Fruit fly (Drosophila melanogaster): Measurements from ENCODE around the gene vri.

vri gene

dm6 chr2L:5327266-5327621, 38.5 kb downstream of the vri start:
- no peak for TF ChIP-seq noc (tag; optimal IDR thresholded peaks at IDR 0.05)

DNA sequence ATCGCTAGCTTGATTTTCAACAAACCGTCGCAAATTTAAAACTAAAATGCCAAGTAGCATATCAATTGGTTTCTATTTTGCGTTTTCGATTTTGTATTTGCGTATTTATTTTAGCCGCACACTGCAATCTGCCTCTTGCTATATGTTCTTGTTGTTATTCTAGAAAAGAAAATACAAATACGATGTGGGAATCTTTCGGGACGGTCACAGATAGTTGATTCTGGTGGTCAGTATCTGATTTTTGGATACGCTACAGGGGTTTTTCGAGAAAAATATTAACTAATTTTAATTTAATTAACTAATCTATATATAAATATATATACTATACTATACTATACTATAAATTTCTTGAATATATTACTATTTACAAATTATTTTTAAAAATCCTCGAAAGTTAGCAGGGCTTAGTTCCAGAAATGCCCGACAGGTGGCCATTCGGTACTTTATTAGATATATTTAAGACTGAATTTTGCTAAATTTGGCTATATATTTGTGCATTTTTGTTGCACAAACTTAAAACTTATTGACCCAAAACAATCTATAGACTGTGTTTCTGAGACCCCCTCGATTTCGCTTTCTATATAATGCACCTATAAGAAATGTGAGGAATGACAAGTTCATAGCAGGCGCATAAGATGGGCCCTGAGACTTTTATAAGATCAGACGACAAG, 40.2 kb downstream of the vri start, which contains the start of gene CG14022:
TSS of gene CG14022 (minus strand) at position 51 of the 671 bp plus-strand sequence.
- TF ChIP-seq noc (tag; optimal IDR thresholded peaks at IDR 0.05), result no peak

- no peak for TF ChIP-seq noc (tag; optimal IDR thresholded peaks at IDR 0.05)
Observed at dm6 chr2L:5329557-5329956, 40.8 kb downstream of the vri start, which contains the start of gene TotM. Gene TotM, plus strand, starts transcription at chr2L:5329857.

dm6 chr2L:5332574-5332973, 43.8 kb downstream of the vri start:
- TF ChIP-seq noc (tag; optimal IDR thresholded peaks at IDR 0.05), result no peak

DNA sequence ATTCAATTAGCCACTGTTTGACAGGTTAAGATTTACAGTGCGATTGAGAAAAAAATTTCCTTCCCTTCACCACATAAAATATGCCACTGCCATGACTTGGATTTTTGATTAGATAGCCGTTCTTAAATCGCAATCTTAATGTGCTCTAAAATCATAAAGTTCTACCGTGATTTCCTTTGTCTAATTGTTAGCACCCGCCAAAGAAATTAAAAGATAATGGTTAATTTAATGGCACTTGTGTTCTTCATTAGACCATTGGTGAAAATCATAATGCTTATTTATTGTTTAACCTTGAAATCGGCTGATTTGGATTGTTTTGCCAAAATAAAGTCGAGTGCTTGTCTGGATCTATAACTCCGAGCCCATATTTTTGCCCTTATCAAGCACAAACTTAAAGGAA, 48.4 kb downstream of the vri start:
- TF ChIP-seq noc (tag; optimal IDR thresholded peaks at IDR 0.05), result peak; percentile 57

DNA sequence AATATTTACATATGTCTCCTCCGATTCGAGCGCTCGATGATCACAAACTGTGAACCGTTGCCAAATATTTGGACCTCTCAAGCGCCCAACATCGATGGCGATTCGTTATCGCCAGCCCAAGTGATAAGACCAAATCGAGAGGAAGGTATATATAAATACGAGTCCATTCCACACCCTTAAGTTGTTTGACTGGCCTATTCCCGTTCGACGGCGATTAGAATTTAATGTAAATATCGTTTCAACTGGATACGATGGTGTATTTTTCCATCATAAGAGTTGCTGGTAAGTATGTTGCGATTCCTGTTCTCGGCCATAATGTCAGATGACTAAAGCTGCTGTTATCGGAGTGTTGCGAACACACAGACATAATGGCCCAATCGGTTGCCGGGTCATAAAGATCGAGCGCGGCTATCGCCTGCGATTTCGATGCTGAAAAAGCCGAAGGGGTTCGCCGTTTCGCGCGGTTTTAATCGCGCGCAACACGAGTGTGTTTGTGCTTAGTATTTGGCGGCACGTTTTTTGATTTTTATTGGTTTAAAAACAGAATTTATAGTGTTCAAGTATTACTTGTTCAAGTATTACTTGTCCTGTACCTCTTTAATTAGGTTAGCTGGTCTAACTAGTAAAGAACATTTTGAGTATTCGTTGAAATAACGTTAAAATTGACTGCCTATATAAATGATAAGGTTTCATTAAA, 49.4 kb downstream of the vri start, which contains the start of gene fusl:
TSS of gene fusl (minus strand) at position 50 of the 697 bp plus-strand sequence.
- peak; percentile 83 for TF ChIP-seq noc (tag; optimal IDR thresholded peaks at IDR 0.05)

DNA sequence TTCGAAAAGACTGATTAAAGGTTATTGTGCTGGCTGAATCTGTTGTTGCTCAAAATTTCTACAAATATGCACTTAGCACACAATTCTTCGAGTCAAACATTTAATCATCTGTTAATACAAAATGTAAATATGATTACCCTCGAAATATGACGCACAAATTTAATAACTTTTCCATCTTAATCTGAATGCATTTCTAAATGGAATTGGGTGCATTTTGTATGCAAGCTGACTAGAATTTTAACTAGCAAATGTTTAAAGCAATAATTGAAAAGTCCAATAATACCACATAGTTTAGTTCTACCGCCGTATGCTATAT, 49.9 kb downstream of the vri start:
- TF ChIP-seq noc (tag; optimal IDR thresholded peaks at IDR 0.05), result no peak

DNA sequence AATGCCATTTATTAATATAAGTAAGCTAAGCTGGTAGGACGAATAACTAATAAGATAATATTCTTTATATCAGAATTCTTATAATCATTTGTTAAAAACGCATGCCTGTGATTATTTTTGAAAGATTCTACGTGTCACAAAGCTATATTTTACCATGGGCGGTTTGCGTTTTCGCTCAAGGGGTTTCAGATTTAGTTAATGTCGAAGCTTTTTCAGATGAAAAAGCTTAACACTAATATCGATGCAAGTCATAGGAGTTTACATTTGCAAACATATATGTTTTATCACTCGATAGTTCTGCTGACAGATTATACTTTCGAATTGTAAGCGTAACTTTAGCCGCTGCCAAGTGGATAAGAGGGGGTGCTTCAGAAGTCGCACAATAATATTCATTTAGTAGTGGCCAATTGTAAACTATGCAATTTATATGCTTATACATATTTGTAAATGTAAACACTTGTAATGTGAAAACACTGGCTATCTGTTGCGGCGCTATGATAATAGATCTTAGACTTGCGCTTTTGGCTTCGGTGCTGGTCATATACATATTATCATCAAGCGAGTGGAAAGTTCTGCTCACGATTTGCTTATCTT, 52.4 kb downstream of the vri start:
- no peak for TF ChIP-seq noc (tag; optimal IDR thresholded peaks at IDR 0.05)

DNA sequence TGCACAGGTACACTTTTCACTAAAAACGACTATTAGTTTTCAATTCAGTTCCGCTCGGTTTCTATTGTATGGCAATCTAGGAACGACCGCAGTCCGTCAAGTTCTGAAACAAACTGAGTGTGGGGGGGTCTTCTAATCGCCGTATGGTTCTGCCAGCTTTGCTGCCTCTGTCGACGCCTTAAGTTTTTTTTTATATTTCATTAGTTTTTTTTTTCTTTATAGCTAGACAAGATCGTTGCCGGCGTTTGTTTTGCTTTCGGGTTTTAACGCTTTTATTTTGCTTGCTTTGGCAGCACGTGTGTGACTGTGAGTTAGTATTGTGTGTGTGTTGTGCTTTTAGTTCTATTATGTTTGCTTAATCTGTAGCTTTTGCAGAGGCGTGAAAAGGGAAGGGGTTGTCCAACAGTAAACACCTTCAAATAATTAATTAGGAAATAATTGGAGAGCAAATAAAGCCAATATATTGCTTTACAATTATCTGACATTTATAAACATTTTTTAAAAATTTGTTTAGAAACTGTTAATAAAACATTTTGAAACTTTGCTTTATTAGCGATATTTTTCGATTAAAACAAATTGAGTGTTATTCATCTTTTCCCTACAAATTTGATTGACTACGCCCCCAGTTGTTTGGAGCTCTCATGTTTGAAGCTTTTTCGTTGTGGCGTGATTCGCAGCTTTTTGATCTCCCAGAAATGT, 53.5 kb downstream of the vri start, which contains the start of gene Acsf2:
TSS of gene Acsf2 (minus strand) at position 116 of the 699 bp plus-strand sequence.
- TF ChIP-seq noc (tag; optimal IDR thresholded peaks at IDR 0.05), result peak; percentile 100

DNA sequence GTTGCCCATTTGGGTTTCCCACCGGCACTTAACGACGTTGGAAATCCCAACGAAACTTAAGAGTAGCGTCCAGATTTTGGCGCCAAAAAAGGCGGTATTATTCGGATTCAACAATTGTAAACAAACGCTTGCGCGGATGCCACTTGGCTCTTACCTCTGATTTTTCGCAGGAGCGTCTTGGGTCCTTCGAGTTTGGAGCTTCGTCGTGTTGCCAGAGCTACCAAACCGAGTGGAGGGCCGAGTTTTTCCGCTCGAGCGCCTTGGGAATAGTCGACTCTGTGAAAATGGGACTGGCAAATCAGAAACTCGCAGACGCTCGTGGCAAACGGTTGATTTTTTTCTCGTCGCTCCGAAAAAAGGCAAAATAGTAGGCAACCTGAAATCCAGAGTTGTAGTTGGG, 57.2 kb downstream of the vri start, which contains the start of gene nompC:
TSS of gene nompC (plus strand) at position 301 of the 400 bp plus-strand sequence.
- no peak for TF ChIP-seq noc (tag; optimal IDR thresholded peaks at IDR 0.05)

dm6 chr2L:5348591-5348990, 59.8 kb downstream of the vri start:
- TF ChIP-seq noc (tag; optimal IDR thresholded peaks at IDR 0.05), result no peak

DNA sequence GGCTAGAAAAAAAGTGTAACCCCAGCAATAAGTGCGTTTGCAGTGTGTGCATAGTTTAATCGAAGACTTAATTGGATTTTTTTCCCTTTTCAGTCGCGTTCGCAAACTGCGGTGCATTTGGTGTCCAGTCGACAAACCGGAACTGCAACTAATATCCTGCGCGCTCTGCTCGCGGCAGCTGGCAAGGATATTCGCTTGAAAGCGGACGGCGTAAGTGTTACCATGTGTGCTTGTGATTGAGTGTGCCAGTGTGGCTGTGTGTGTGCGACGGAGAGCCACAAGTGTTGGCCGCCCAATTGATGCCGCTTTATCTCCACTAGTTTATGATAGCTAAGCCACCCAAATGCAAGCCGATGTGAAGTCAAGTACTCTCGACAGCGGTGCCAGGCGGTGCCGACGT, 64.7 kb downstream of the vri start:
- no peak for TF ChIP-seq noc (tag; optimal IDR thresholded peaks at IDR 0.05)

Data from whole organism, larva.